Comparison of ENCODE assay signal across 5 fruit fly cellular contexts in genomic region chr3L:90885-91284, dm6.
TF ChIP-seq lines count a peak whose summit lies in the region.

No protein-coding gene starts in this region.

- TF ChIP-seq CTCF in whole organism, embryonic (GFP tag; optimal IDR thresholded peaks at IDR 0.05; lab: Kevin White, UChicago) = no peak

TF ChIP-seq in whole organism, adult, 20 proteins besides CTCF, POLR2A, EP300 and RAD21:
- TF ChIP-seq Crg-1 (GFP tag; optimal IDR thresholded peaks at IDR 0.05; lab: Kevin White, UChicago) = no peak
- TF ChIP-seq pad (GFP tag; optimal IDR thresholded peaks at IDR 0.05; lab: Kevin White, UChicago) = peak; percentile 1

TF ChIP-seq in whole organism, embryonic, 481 proteins besides CTCF, POLR2A, EP300 and RAD21 (continues in another document):
- no peak for TF ChIP-seq shn (GFP tag; optimal IDR thresholded peaks at IDR 0.05; lab: Kevin White, UChicago)
- peak; percentile 61 for TF ChIP-seq CG16813 (GFP tag; IDR thresholded peaks at IDR 0.05; lab: Robert Waterston, UW; ENCODE audit: partially characterized antibody)
- TF ChIP-seq slou (GFP tag; optimal IDR thresholded peaks at IDR 0.05; lab: Kevin White, UChicago) = no peak
- peak; percentile 74; the same call in 2 of the 3 replicates for TF ChIP-seq HLH4C (GFP tag; IDR thresholded peaks at IDR 0.05; lab: Robert Waterston, UW; ENCODE audit: partially characterized antibody)
- no peak for TF ChIP-seq HHEX (GFP tag; optimal IDR thresholded peaks at IDR 0.05; lab: Kevin White, UChicago)
- no peak for TF ChIP-seq Dfd (GFP tag; optimal IDR thresholded peaks at IDR 0.05; lab: Kevin White, UChicago)
- TF ChIP-seq MBD-R2 (GFP tag; IDR thresholded peaks at IDR 0.05; lab: Robert Waterston, UW) = no peak
- no peak for TF ChIP-seq da (GFP tag; optimal IDR thresholded peaks at IDR 0.05; lab: Kevin White, UChicago)
- TF ChIP-seq CG15011 (GFP tag; optimal IDR thresholded peaks at IDR 0.05; lab: Kevin White, UChicago) = no peak
- TF ChIP-seq CG2199 (GFP tag; IDR thresholded peaks at IDR 0.05; lab: Robert Waterston, UW) = peak; percentile 30; the same call in 1 of the 3 replicates
- no peak for TF ChIP-seq Bteb2 (GFP tag; optimal IDR thresholded peaks at IDR 0.05; lab: Kevin White, UChicago)
- TF ChIP-seq tna (GFP tag; IDR thresholded peaks at IDR 0.05; lab: Robert Waterston, UW; ENCODE audit: partially characterized antibody) = 0 out of 2 replicates have a peak, but pooled peaks have one; percentile 27
- peak; percentile 15; the same call in 1 of the 2 replicates for TF ChIP-seq CG32532 (GFP tag; IDR thresholded peaks at IDR 0.05; lab: Robert Waterston, UW)
- no peak for TF ChIP-seq toy (GFP tag; IDR thresholded peaks at IDR 0.05; lab: Robert Waterston, UW)
- TF ChIP-seq HmgD (GFP tag; optimal IDR thresholded peaks at IDR 0.05; lab: Kevin White, UChicago) = no peak
- no peak for TF ChIP-seq Rfx (GFP tag; IDR thresholded peaks at IDR 0.05; lab: Robert Waterston, UW)
- TF ChIP-seq CG8359 (GFP tag; optimal IDR thresholded peaks at IDR 0.05; lab: Kevin White, UChicago; ENCODE audit: borderline replicate concordance) = no peak
- TF ChIP-seq jing (GFP tag; optimal IDR thresholded peaks at IDR 0.05; lab: Kevin White, UChicago) = no peak
- TF ChIP-seq Sry-β (GFP tag; optimal IDR thresholded peaks at IDR 0.05; lab: Kevin White, UChicago) = no peak
- TF ChIP-seq CG12236 (GFP tag; optimal IDR thresholded peaks at IDR 0.05; lab: Kevin White, UChicago) = no peak

TF ChIP-seq in whole organism, prepupa, 60 proteins besides CTCF, POLR2A, EP300 and RAD21:
- no peak for TF ChIP-seq lz (GFP tag; optimal IDR thresholded peaks at IDR 0.05; lab: Kevin White, UChicago)
- peak; percentile 8 for TF ChIP-seq CG6276 (GFP tag; optimal IDR thresholded peaks at IDR 0.05; lab: Kevin White, UChicago)
- no peak for TF ChIP-seq Lpt (GFP tag; optimal IDR thresholded peaks at IDR 0.05; lab: Kevin White, UChicago)
- TF ChIP-seq dac (GFP tag; optimal IDR thresholded peaks at IDR 0.05; lab: Kevin White, UChicago) = no peak
- 0 out of 2 replicates have a peak, but pooled peaks have one; percentile 15 for TF ChIP-seq CG15336 (GFP tag; IDR thresholded peaks at IDR 0.05; lab: Robert Waterston, UW)
- TF ChIP-seq CG32006 (GFP tag; optimal IDR thresholded peaks at IDR 0.05; lab: Kevin White, UChicago) = peak; percentile 53
- no peak for TF ChIP-seq CG31627 (GFP tag; optimal IDR thresholded peaks at IDR 0.05; lab: Kevin White, UChicago)
- TF ChIP-seq pdm3 (GFP tag; optimal IDR thresholded peaks at IDR 0.05; lab: Kevin White, UChicago) = peak; percentile 12
- TF ChIP-seq ss (GFP tag; optimal IDR thresholded peaks at IDR 0.05; lab: Kevin White, UChicago) = no peak
- peak; percentile 22 for TF ChIP-seq Hr4 (GFP tag; optimal IDR thresholded peaks at IDR 0.05; lab: Kevin White, UChicago)
- no peak for TF ChIP-seq dsx (GFP tag; optimal IDR thresholded peaks at IDR 0.05; lab: Kevin White, UChicago; ENCODE audit: poor library complexity, severe bottlenecking)
TF ChIP-seq in whole organism, prepupa: peak in this region for 5.

TF ChIP-seq in whole organism, pupa, 21 proteins besides CTCF, POLR2A, EP300 and RAD21:
- TF ChIP-seq Pif1A (GFP tag; optimal IDR thresholded peaks at IDR 0.05; lab: Kevin White, UChicago) (no peak), CG15710 (tag; optimal IDR thresholded peaks at IDR 0.05; lab: Kevin White, UChicago) (no peak), CG9948 (tag; optimal IDR thresholded peaks at IDR 0.05; lab: Kevin White, UChicago) (no peak), CG10348 (GFP tag; IDR thresholded peaks at IDR 0.05; lab: Robert Waterston, UW) (no peak), CG8301 (tag; optimal IDR thresholded peaks at IDR 0.05; lab: Kevin White, UChicago) (peak; percentile 26)

TF ChIP-seq in whole organism, wandering third instar larva, 38 proteins besides CTCF, POLR2A, EP300 and RAD21:
- no peak for TF ChIP-seq Sp1 (GFP tag; optimal IDR thresholded peaks at IDR 0.05; lab: Kevin White, UChicago)
- no peak for TF ChIP-seq tai (GFP tag; optimal IDR thresholded peaks at IDR 0.05; lab: Kevin White, UChicago)
- TF ChIP-seq dsf (GFP tag; optimal IDR thresholded peaks at IDR 0.05; lab: Kevin White, UChicago; ENCODE audit: borderline replicate concordance) = no peak
- no peak for TF ChIP-seq psq (GFP tag; optimal IDR thresholded peaks at IDR 0.05; lab: Kevin White, UChicago)
- TF ChIP-seq brk (GFP tag; optimal IDR thresholded peaks at IDR 0.05; lab: Kevin White, UChicago) = no peak
- TF ChIP-seq Abd-B (GFP tag; optimal IDR thresholded peaks at IDR 0.05; lab: Kevin White, UChicago) = no peak
- TF ChIP-seq Dfd (GFP tag; optimal IDR thresholded peaks at IDR 0.05; lab: Kevin White, UChicago) = peak; percentile 77
- no peak for TF ChIP-seq fru (GFP tag; optimal IDR thresholded peaks at IDR 0.05; lab: Kevin White, UChicago)
